Worm (Caenorhabditis elegans): ENCODE results near the gene str-116.

The str-116 gene

ce11 chrV:11307781-11308180 lies 41.0 kb downstream of the str-116 start:
- TF ChIP-seq nfya-1 (tag; optimal IDR thresholded peaks at IDR 0.05; ENCODE audit: insufficient read depth), result peak; percentile 33
- TF ChIP-seq lin-39 (tag; optimal IDR thresholded peaks at IDR 0.05), result no peak
- TF ChIP-seq nhr-43 (tag; optimal IDR thresholded peaks at IDR 0.05; ENCODE audit: poor library complexity, severe bottlenecking), result no peak

ce11 chrV:11308346-11308745 lies 41.6 kb downstream of the str-116 start, which contains the start of gene snf-11:
snf-11 (minus strand) TSS chrV:11308446.
- TF ChIP-seq ceh-16 (tag; optimal IDR thresholded peaks at IDR 0.05), result no peak
- TF ChIP-seq zag-1 (tag; optimal IDR thresholded peaks at IDR 0.05), result no peak
- TF ChIP-seq nhr-11 (tag; optimal IDR thresholded peaks at IDR 0.05), result no peak
- no peak for TF ChIP-seq fkh-10 (GFP tag; optimal IDR thresholded peaks at IDR 0.05)
- no peak for TF ChIP-seq aly-2 (tag; optimal IDR thresholded peaks at IDR 0.05)
- no peak for TF ChIP-seq daf-12 (tag; optimal IDR thresholded peaks at IDR 0.05)
- no peak for TF ChIP-seq egl-27 (tag; optimal IDR thresholded peaks at IDR 0.05)
- no peak for TF ChIP-seq nhr-12 (tag; optimal IDR thresholded peaks at IDR 0.05)
- no peak for TF ChIP-seq ztf-4 (tag; optimal IDR thresholded peaks at IDR 0.05)
- no peak for TF ChIP-seq elt-2 (tag; optimal IDR thresholded peaks at IDR 0.05)
- TF ChIP-seq unc-39 (tag; optimal IDR thresholded peaks at IDR 0.05), result no peak
- TF ChIP-seq sea-2 (GFP tag; optimal IDR thresholded peaks at IDR 0.05), result no peak
- no peak for TF ChIP-seq eor-1 (tag; optimal IDR thresholded peaks at IDR 0.05)
- no peak for TF ChIP-seq nhr-25 (tag; optimal IDR thresholded peaks at IDR 0.05)
- no peak for TF ChIP-seq pqm-1 (tag; optimal IDR thresholded peaks at IDR 0.05)
- no peak for TF ChIP-seq nhr-28 (tag; optimal IDR thresholded peaks at IDR 0.05)
- no peak for TF ChIP-seq tbx-2 (tag; optimal IDR thresholded peaks at IDR 0.05)

DNA sequence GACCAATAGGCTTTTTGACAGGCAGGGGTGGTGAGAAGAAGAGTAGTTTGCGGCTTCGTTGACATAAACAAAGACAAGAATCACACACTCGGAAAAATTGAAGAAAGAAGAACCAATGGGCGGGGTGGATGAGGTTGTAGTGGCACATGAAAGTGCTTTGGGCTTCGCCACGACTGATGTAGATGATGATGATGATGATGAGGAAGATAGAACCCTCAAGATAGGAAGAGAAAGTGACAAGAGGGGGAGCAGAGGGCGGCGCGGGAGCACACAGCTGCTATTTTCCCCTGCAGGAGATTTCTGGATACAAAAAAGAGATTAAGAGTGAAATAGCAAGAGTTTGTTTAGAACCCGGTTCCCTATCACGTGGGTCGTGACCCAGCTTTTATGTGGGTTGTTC lies 42.1 kb downstream of the str-116 start:
- no peak for TF ChIP-seq ztf-4 (tag; optimal IDR thresholded peaks at IDR 0.05)
- TF ChIP-seq lin-39 (tag; optimal IDR thresholded peaks at IDR 0.05), result peak; percentile 51
- no peak for TF ChIP-seq daf-12 (tag; optimal IDR thresholded peaks at IDR 0.05)
- TF ChIP-seq nfya-1 (tag; optimal IDR thresholded peaks at IDR 0.05; ENCODE audit: insufficient read depth), result peak; percentile 51

DNA sequence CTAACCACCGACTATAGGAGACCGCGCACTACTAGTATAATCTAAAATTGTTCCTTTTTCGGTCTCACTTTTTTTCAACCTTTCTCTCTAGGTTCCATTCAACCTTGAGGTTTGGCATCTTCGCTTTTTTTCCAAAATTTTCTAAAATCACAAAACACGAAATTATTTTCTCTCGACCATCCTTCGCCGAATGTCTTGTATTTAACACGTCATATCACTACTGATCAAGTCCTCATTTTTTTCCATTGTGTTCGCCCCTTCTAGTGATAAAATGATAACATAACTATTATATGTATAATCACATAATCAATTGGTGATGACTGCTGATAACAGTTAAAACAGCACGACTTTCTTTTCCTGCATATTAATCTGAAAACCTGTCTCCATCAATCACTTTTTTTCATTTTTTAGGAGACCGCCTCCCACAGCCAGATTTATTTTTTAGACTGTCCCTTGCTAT lies 44.3 kb downstream of the str-116 start, which contains the start of gene T03F7.7:
Gene T03F7.7, plus strand, starts transcription at position 410 of the 460 bp plus-strand sequence.
- no peak for TF ChIP-seq jun-1 (tag; optimal IDR thresholded peaks at IDR 0.05)
- TF ChIP-seq pqm-1 (tag; optimal IDR thresholded peaks at IDR 0.05), result peak; percentile 36
- peak in 1 of 3 experiments; percentile 67 for TF ChIP-seq elt-3 (tag; optimal IDR thresholded peaks at IDR 0.05)
- no peak for TF ChIP-seq nhr-25 (tag; optimal IDR thresholded peaks at IDR 0.05)
- TF ChIP-seq fkh-2 (tag; optimal IDR thresholded peaks at IDR 0.05), result no peak
- TF ChIP-seq elt-2 (tag; optimal IDR thresholded peaks at IDR 0.05), result peak; percentile 97

DNA sequence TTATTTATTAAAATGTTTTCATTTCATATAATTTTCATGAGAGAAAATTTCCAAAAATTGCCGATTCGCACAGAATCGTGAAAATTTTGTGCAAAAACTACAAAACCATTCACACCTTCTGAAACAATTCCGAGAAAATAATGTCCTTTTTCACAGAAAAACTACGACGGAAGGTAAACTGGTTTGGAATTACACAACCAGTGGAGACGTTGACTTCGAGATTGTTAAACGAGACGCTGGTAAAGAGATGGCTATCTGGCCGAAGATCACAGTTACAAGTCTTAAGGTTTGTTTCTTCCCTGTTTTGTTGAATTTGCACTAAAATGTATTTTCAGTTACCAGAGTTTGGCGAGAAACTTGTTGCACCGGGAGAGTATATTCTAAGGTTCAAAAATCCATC lies 46.1 kb downstream of the str-116 start:
- TF ChIP-seq nhr-25 (tag; optimal IDR thresholded peaks at IDR 0.05), result no peak

- TF ChIP-seq nhr-12 (tag; optimal IDR thresholded peaks at IDR 0.05) (no peak), ceh-9 (tag; optimal IDR thresholded peaks at IDR 0.05) (no peak), eor-1 (tag; optimal IDR thresholded peaks at IDR 0.05) (no peak), elt-3 (tag; optimal IDR thresholded peaks at IDR 0.05) (peak in 1 of 3 experiments; percentile 64), fkh-2 (tag; optimal IDR thresholded peaks at IDR 0.05) (no peak), tbx-2 (tag; optimal IDR thresholded peaks at IDR 0.05) (peak; percentile 74), nfya-1 (tag; optimal IDR thresholded peaks at IDR 0.05; ENCODE audit: insufficient read depth) (peak; percentile 53), lsy-12 (tag; optimal IDR thresholded peaks at IDR 0.05) (peak; percentile 80), skn-1 (tag; optimal IDR thresholded peaks at IDR 0.05) (peak; percentile 60), ceh-16 (tag; optimal IDR thresholded peaks at IDR 0.05) (no peak), lin-15B (tag; optimal IDR thresholded peaks at IDR 0.05) (peak; percentile 24), nhr-11 (tag; optimal IDR thresholded peaks at IDR 0.05) (no peak), egl-27 (tag; optimal IDR thresholded peaks at IDR 0.05) (peak; percentile 55), nhr-25 (tag; optimal IDR thresholded peaks at IDR 0.05) (peak; percentile 81), ztf-4 (tag; optimal IDR thresholded peaks at IDR 0.05) (peak; percentile 18), elt-2 (tag; optimal IDR thresholded peaks at IDR 0.05) (peak; percentile 77), hmg-11 (tag; optimal IDR thresholded peaks at IDR 0.05) (peak; percentile 84), R02D3.7 (tag; optimal IDR thresholded peaks at IDR 0.05) (peak; percentile 36), egl-5 (tag; optimal IDR thresholded peaks at IDR 0.05) (peak; percentile 67), nhr-43 (tag; optimal IDR thresholded peaks at IDR 0.05; ENCODE audit: poor library complexity, severe bottlenecking) (peak; percentile 83), fkh-10 (GFP tag; optimal IDR thresholded peaks at IDR 0.05) (no peak), pha-4 (tag; optimal IDR thresholded peaks at IDR 0.05) (peak; percentile 88), mml-1 (tag; optimal IDR thresholded peaks at IDR 0.05) (peak; percentile 57), ZK546.5 (tag; optimal IDR thresholded peaks at IDR 0.05) (no peak), fos-1 (tag; optimal IDR thresholded peaks at IDR 0.05) (peak; percentile 74), unc-39 (tag; optimal IDR thresholded peaks at IDR 0.05) (no peak), nhr-67 (tag; optimal IDR thresholded peaks at IDR 0.05) (no peak), snpc-4 (tag; optimal IDR thresholded peaks at IDR 0.05) (peak; percentile 40), daf-12 (tag; optimal IDR thresholded peaks at IDR 0.05) (no peak), unc-62 (GFP tag; optimal IDR thresholded peaks at IDR 0.05) (peak; percentile 75)
Observed at ce11 chrV:11314025-11314880, 47.5 kb downstream of the str-116 start.

Measured in whole organism, L3 larva.